Worm (Caenorhabditis elegans) whole organism, L3 larva: ENCODE data around the gene tkt-1.

Experiments used
- R02D3.7 ChIP-seq: fragments of 150-350 bp; optimal IDR thresholded peaks from 2 replicates; lab custom pipeline; 2014; ENCODE audit warnings: missing biosample characterization, missing genetic modification characterization
- ZK546.5 ChIP-seq: sonication (generic microtip); optimal IDR thresholded peaks from 2 replicates; lab custom pipeline; 2017; ENCODE audit warnings: missing biosample characterization, missing genetic modification characterization
- aly-2 ChIP-seq: fragments of 150-350 bp; optimal IDR thresholded peaks from 2 replicates; lab custom pipeline; 2014; ENCODE audit warnings: missing biosample characterization, missing genetic modification characterization
- ama-1 ChIP-seq: fragments of 150-350 bp; optimal IDR thresholded peaks from 2 replicates; lab custom pipeline; 2018
- ceh-16 ChIP-seq: sonication (generic microtip); optimal IDR thresholded peaks from 2 replicates; lab custom pipeline; 2017; ENCODE audit warnings: missing biosample characterization, missing genetic modification characterization
- ceh-28 ChIP-seq: fragments of 150-350 bp; optimal IDR thresholded peaks from 2 replicates; lab custom pipeline; 2014; ENCODE audit warnings: missing biosample characterization, missing genetic modification reagents, missing genetic modification characterization
- ceh-82 ChIP-seq: fragments of 150-350 bp; optimal IDR thresholded peaks from 2 replicates; lab custom pipeline; 2014; ENCODE audit warnings: missing biosample characterization, missing genetic modification characterization
- ceh-9 ChIP-seq: sonication (generic microtip); optimal IDR thresholded peaks from 2 replicates; lab custom pipeline; 2018; ENCODE audit warnings: missing biosample characterization, missing genetic modification characterization
- daf-12 ChIP-seq: fragments of 150-350 bp; optimal IDR thresholded peaks from 2 replicates; lab custom pipeline; 2014; ENCODE audit warnings: missing biosample characterization, missing genetic modification reagents, missing genetic modification characterization
- egl-5 ChIP-seq: fragments of 150-350 bp; optimal IDR thresholded peaks from 2 replicates; lab custom pipeline; 2017; ENCODE audit warnings: missing biosample characterization, missing genetic modification reagents, missing genetic modification characterization, inconsistent platforms
- elt-1 ChIP-seq: fragments of 150-350 bp; optimal IDR thresholded peaks from 2 replicates; lab custom pipeline; 2014; ENCODE audit warnings: missing biosample characterization, missing genetic modification characterization
- elt-2 ChIP-seq: sonication (generic microtip); optimal IDR thresholded peaks from 2 replicates; lab custom pipeline; 2016; ENCODE audit warnings: missing genetic modification reagents, mild to moderate bottlenecking, missing genetic modification characterization, missing compliant biosample characterization
- elt-3 ChIP-seq, 3 experiments: fragments of 150-350 bp in 1 of 3; sonication (generic microtip) in 2 of 3; optimal IDR thresholded peaks; 2 replicates in 2 of 3; 4 replicates in 1 of 3; lab custom pipeline; 2014 to 2017; ENCODE audit warnings: missing biosample characterization in 3 of 3, missing genetic modification characterization in 3 of 3
- eor-1 ChIP-seq, 2 experiments: fragments of 150-350 bp; optimal IDR thresholded peaks; 2 replicates each; lab custom pipeline; 2014 to 2018; ENCODE audit warnings: missing biosample characterization in 2 of 2, missing genetic modification characterization in 2 of 2
- fkh-10 ChIP-seq: sonication (generic microtip); optimal IDR thresholded peaks from 2 replicates; lab custom pipeline; 2017; ENCODE audit warnings: missing biosample characterization, missing genetic modification reagents, missing genetic modification characterization
- fos-1 ChIP-seq: fragments of 150-350 bp; optimal IDR thresholded peaks from 2 replicates; lab custom pipeline; 2014; ENCODE audit warnings: missing biosample characterization, missing genetic modification characterization
- hmg-11 ChIP-seq: sonication (generic microtip); optimal IDR thresholded peaks from 2 replicates; lab custom pipeline; 2016; ENCODE audit warnings: missing genetic modification characterization, missing compliant biosample characterization
- jun-1 ChIP-seq: fragments of 150-350 bp; optimal IDR thresholded peaks from 2 replicates; lab custom pipeline; 2014; ENCODE audit warnings: missing biosample characterization, missing genetic modification reagents, missing genetic modification characterization
- lin-39 ChIP-seq: fragments of 150-350 bp; optimal IDR thresholded peaks from 2 replicates; lab custom pipeline; 2018; ENCODE audit warnings: missing biosample characterization, missing genetic modification reagents, missing genetic modification characterization
- lsy-12 ChIP-seq: sonication (generic microtip); optimal IDR thresholded peaks from 2 replicates; lab custom pipeline; 2016; ENCODE audit warnings: mild to moderate bottlenecking, missing genetic modification characterization, missing compliant biosample characterization
- mdl-1 ChIP-seq: fragments of 150-350 bp; optimal IDR thresholded peaks from 2 replicates; lab custom pipeline; 2014; ENCODE audit warnings: missing biosample characterization, missing genetic modification characterization
- mml-1 ChIP-seq: fragments of 150-350 bp; sonication (generic microtip); optimal IDR thresholded peaks from 3 replicates; lab custom pipeline; 2014; ENCODE audit warnings: missing biosample characterization, missing genetic modification characterization
- nfya-1 ChIP-seq: sonication (generic microtip); optimal IDR thresholded peaks from 2 replicates; lab custom pipeline; 2017; ENCODE audit warnings: missing genetic modification characterization, mild to moderate bottlenecking, missing compliant biosample characterization, antibody characterized with exemption, moderate library complexity; ENCODE audit not compliant: insufficient read depth
- nhr-11 ChIP-seq: fragments of 150-350 bp; optimal IDR thresholded peaks from 2 replicates; lab custom pipeline; 2014; ENCODE audit warnings: missing biosample characterization, missing genetic modification characterization
- nhr-12 ChIP-seq: fragments of 150-350 bp; optimal IDR thresholded peaks from 2 replicates; lab custom pipeline; 2014; ENCODE audit warnings: missing biosample characterization, missing genetic modification characterization
- nhr-23 ChIP-seq: fragments of 150-350 bp; optimal IDR thresholded peaks from 2 replicates; lab custom pipeline; 2014; ENCODE audit warnings: missing biosample characterization, missing genetic modification reagents, missing genetic modification characterization
- nhr-237 ChIP-seq: fragments of 150-350 bp; optimal IDR thresholded peaks from 2 replicates; lab custom pipeline; 2014; ENCODE audit warnings: missing biosample characterization, missing genetic modification characterization
- nhr-25 ChIP-seq: sonication (generic microtip); optimal IDR thresholded peaks from 2 replicates; lab custom pipeline; 2017; ENCODE audit warnings: missing biosample characterization, missing genetic modification characterization
- nhr-28 ChIP-seq: fragments of 150-350 bp; optimal IDR thresholded peaks from 2 replicates; lab custom pipeline; 2014; ENCODE audit warnings: missing biosample characterization, missing genetic modification characterization
- nhr-43 ChIP-seq: sonication (generic microtip); optimal IDR thresholded peaks from 2 replicates; lab custom pipeline; 2016; ENCODE audit warnings: mild to moderate bottlenecking, missing genetic modification characterization, missing compliant biosample characterization; ENCODE audit not compliant: poor library complexity, severe bottlenecking
- nhr-67 ChIP-seq: fragments of 150-350 bp; optimal IDR thresholded peaks from 2 replicates; lab custom pipeline; 2014; ENCODE audit warnings: missing biosample characterization, missing genetic modification characterization
- pha-4 ChIP-seq: fragments of 150-350 bp; optimal IDR thresholded peaks from 2 replicates; lab custom pipeline; 2014; ENCODE audit warnings: missing biosample characterization, missing genetic modification reagents, missing genetic modification characterization
- pqm-1 ChIP-seq: fragments of 150-350 bp; optimal IDR thresholded peaks from 2 replicates; lab custom pipeline; 2017; ENCODE audit warnings: missing biosample characterization, missing genetic modification characterization, inconsistent platforms
- sea-2 ChIP-seq: fragments of 150-350 bp; sonication (generic microtip); optimal IDR thresholded peaks from 4 replicates; lab custom pipeline; 2014; ENCODE audit warnings: missing biosample characterization, missing genetic modification reagents, missing genetic modification characterization
- skn-1 ChIP-seq: fragments of 150-350 bp; optimal IDR thresholded peaks from 2 replicates; lab custom pipeline; 2014; ENCODE audit warnings: missing biosample characterization, missing genetic modification characterization
- snpc-4 ChIP-seq: fragments of 150-350 bp; optimal IDR thresholded peaks from 2 replicates; lab custom pipeline; 2014; ENCODE audit warnings: missing biosample characterization, missing genetic modification characterization
- tbx-2 ChIP-seq: sonication (generic microtip); optimal IDR thresholded peaks from 2 replicates; lab custom pipeline; 2016; ENCODE audit warnings: mild to moderate bottlenecking, missing genetic modification characterization, missing compliant biosample characterization
- unc-39 ChIP-seq: sonication (generic microtip); optimal IDR thresholded peaks from 4 replicates; lab custom pipeline; 2017; ENCODE audit warnings: missing biosample characterization, missing genetic modification characterization
- unc-62 ChIP-seq: fragments of 150-350 bp; sonication (generic microtip); optimal IDR thresholded peaks from 4 replicates; lab custom pipeline; 2014; ENCODE audit warnings: missing biosample characterization, missing genetic modification reagents, missing genetic modification characterization
- zag-1 ChIP-seq: fragments of 150-350 bp; optimal IDR thresholded peaks from 2 replicates; lab custom pipeline; 2014; ENCODE audit warnings: missing biosample characterization, missing genetic modification characterization
- ztf-11 ChIP-seq: fragments of 150-350 bp; optimal IDR thresholded peaks from 2 replicates; lab custom pipeline; 2014; ENCODE audit warnings: missing biosample characterization, missing genetic modification characterization
- ztf-4 ChIP-seq: fragments of 150-350 bp; optimal IDR thresholded peaks from 2 replicates; lab custom pipeline; 2014; ENCODE audit warnings: missing biosample characterization, missing genetic modification characterization

tkt-1 gene

ce11 chrIV:10250577-10251075 is 7.2 kb downstream of the tkt-1 start, which contains the start of gene daf-14:
Gene daf-14 (plus strand): TSS chrIV:10250627.
- TF ChIP-seq ztf-11 (tag; lab: Kevin White, UChicago): no peak
- peak; percentile 22 for TF ChIP-seq pqm-1 (tag; lab: Kevin White, UChicago)
- peak; percentile 25 for TF ChIP-seq pha-4 (tag; lab: Kevin White, UChicago)
- no peak for TF ChIP-seq hmg-11 (tag; lab: Kevin White, UChicago)
- TF ChIP-seq daf-12 (tag; lab: Kevin White, UChicago): no peak
- TF ChIP-seq tbx-2 (tag; lab: Kevin White, UChicago): no peak
- TF ChIP-seq nfya-1 (tag; lab: Kevin White, UChicago): peak; percentile 11
- no peak for TF ChIP-seq eor-1 (tag; optimal IDR thresholded peaks at IDR 0.05; lab: Kevin White, UChicago)
- no peak for TF ChIP-seq R02D3.7 (tag; lab: Kevin White, UChicago)
- no peak for TF ChIP-seq fos-1 (tag; lab: Kevin White, UChicago)
- TF ChIP-seq nhr-23 (tag; lab: Kevin White, UChicago): peak; percentile 4
- peak; percentile 46 for TF ChIP-seq elt-2 (tag; lab: Kevin White, UChicago)
- no peak for TF ChIP-seq aly-2 (tag; lab: Kevin White, UChicago)
- TF ChIP-seq ceh-16 (tag; lab: Kevin White, UChicago): no peak
- no peak for TF ChIP-seq sea-2 (GFP tag; lab: Kevin White, UChicago)
- TF ChIP-seq, all 47 proteins: peak for 5

ce11 chrIV:10251261-10251660 is 7.8 kb downstream of the tkt-1 start:
- TF ChIP-seq nhr-28 (tag; lab: Kevin White, UChicago) (no peak), nhr-67 (tag; lab: Kevin White, UChicago) (no peak), R02D3.7 (tag; lab: Kevin White, UChicago) (no peak), pqm-1 (tag; lab: Kevin White, UChicago) (no peak), ceh-82 (tag; lab: Kevin White, UChicago) (no peak), elt-3 (tag; optimal IDR thresholded peaks at IDR 0.05; lab: Kevin White, UChicago) (no peak)

- TF ChIP-seq pqm-1 (tag; lab: Kevin White, UChicago) (no peak), fkh-10 (GFP tag; lab: Kevin White, UChicago) (no peak), ztf-4 (tag; lab: Kevin White, UChicago) (no peak), aly-2 (tag; lab: Kevin White, UChicago) (no peak), nhr-11 (tag; lab: Kevin White, UChicago) (no peak), nhr-237 (tag; lab: Kevin White, UChicago) (no peak), unc-62 (GFP tag; lab: Kevin White, UChicago) (no peak), mml-1 (tag; lab: Kevin White, UChicago) (no peak)
- TF ChIP-seq, all 47 proteins: peak for 0
These were observed 8.4 kb downstream of the tkt-1 start for ce11 chrIV:10251764-10252163.

ce11 chrIV:10252350-10252792 is 9.0 kb downstream of the tkt-1 start:
- TF ChIP-seq egl-5 (tag; lab: Kevin White, UChicago): peak; percentile 46
- TF ChIP-seq pha-4 (tag; lab: Kevin White, UChicago): peak; percentile 93
- no peak for TF ChIP-seq ceh-16 (tag; lab: Kevin White, UChicago)
- TF ChIP-seq pqm-1 (tag; lab: Kevin White, UChicago): peak; percentile 92
- peak; percentile 38 for TF ChIP-seq ztf-4 (tag; lab: Kevin White, UChicago)
- peak; percentile 81 for TF ChIP-seq hmg-11 (tag; lab: Kevin White, UChicago)
- no peak for TF ChIP-seq ceh-9 (tag; lab: Kevin White, UChicago)
- no peak for TF ChIP-seq eor-1 (tag; optimal IDR thresholded peaks at IDR 0.05; lab: Kevin White, UChicago)
- TF ChIP-seq ceh-28 (tag; lab: Kevin White, UChicago): peak; percentile 74
- no peak for TF ChIP-seq mml-1 (tag; lab: Kevin White, UChicago)
- TF ChIP-seq fkh-10 (GFP tag; lab: Kevin White, UChicago): peak; percentile 93
- peak; percentile 55 for TF ChIP-seq unc-62 (GFP tag; lab: Kevin White, UChicago)
- peak; percentile 86 for TF ChIP-seq nfya-1 (tag; lab: Kevin White, UChicago)
- no peak for TF ChIP-seq elt-3 (tag; optimal IDR thresholded peaks at IDR 0.05; lab: Kevin White, UChicago)
- TF ChIP-seq skn-1 (tag; lab: Kevin White, UChicago): peak; percentile 87
- no peak for TF ChIP-seq ztf-11 (tag; lab: Kevin White, UChicago)
- TF ChIP-seq lsy-12 (tag; lab: Kevin White, UChicago): peak; percentile 70
- peak; percentile 25 for TF ChIP-seq nhr-43 (tag; lab: Kevin White, UChicago)
- peak; percentile 82 for TF ChIP-seq snpc-4 (tag; lab: Kevin White, UChicago)
- TF ChIP-seq ceh-82 (tag; lab: Kevin White, UChicago): no peak
- TF ChIP-seq elt-1: peak; percentile 75
- peak; percentile 93 for TF ChIP-seq elt-2 (tag; lab: Kevin White, UChicago)
- TF ChIP-seq ZK546.5: no peak
- TF ChIP-seq nhr-25 (tag; lab: Kevin White, UChicago): peak; percentile 43
- TF ChIP-seq lin-39 (tag; lab: Kevin White, UChicago): peak; percentile 64
- peak; percentile 97 for TF ChIP-seq jun-1 (tag; lab: Kevin White, UChicago)
- no peak for TF ChIP-seq nhr-12 (tag; lab: Kevin White, UChicago)
- TF ChIP-seq nhr-237 (tag; lab: Kevin White, UChicago): no peak
- TF ChIP-seq R02D3.7 (tag; lab: Kevin White, UChicago): peak; percentile 39
- peak; percentile 52 for TF ChIP-seq nhr-23 (tag; lab: Kevin White, UChicago)
- no peak for TF ChIP-seq sea-2 (GFP tag; lab: Kevin White, UChicago)
- peak; percentile 94 for TF ChIP-seq mdl-1
- TF ChIP-seq fos-1 (tag; lab: Kevin White, UChicago): peak; percentile 2
- no peak for TF ChIP-seq zag-1 (tag; lab: Kevin White, UChicago)
- no peak for TF ChIP-seq unc-39 (tag; lab: Kevin White, UChicago)
- no peak for TF ChIP-seq ama-1 (lab: Kevin White, UChicago)
